In the genomic region with DNA sequence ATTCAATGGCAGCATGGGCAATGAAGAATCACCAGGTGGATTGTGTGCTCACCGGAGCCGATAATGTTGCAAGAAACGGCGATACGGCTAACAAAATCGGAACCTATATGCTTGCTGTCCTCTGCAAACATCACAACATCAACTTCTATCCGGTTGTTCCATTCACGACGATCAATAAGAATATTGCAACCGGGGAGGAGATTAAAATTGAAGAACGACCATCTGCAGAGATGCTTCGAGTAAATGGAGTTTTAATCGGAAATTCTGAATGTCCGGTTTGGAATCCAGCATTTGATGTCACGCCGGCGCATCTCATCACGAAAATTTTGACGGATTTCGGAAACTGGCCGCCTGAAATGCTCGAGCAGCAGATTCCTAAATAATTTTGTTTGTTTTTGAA, we compare ENCODE assay signal across 1 worm cellular context.
A peak's percentile ranks its signal among the peaks of the same experiment; 100 is the strongest.
TF ChIP-seq lines count a peak whose summit lies in the region.

No protein-coding gene starts in this region.

TF ChIP-seq in whole organism, L4 larva, 104 proteins besides CTCF, POLR2A, EP300 and RAD21 (continued from another document):
- TF ChIP-seq ceh-20 (GFP tag; IDR thresholded peaks at IDR 0.05; lab: Robert Waterston, UW): no peak
- peak; percentile 32 for TF ChIP-seq F49E8.2 (tag; optimal IDR thresholded peaks at IDR 0.05; lab: Kevin White, UChicago; ENCODE audit: borderline replicate concordance)
- no peak for TF ChIP-seq mes-2 (tag; optimal IDR thresholded peaks at IDR 0.05; lab: Kevin White, UChicago; ENCODE audit: poor library complexity, severe bottlenecking)
- no peak for TF ChIP-seq php-3 (GFP tag; IDR thresholded peaks at IDR 0.05; lab: Robert Waterston, UW)
- no peak for TF ChIP-seq ces-1 (GFP tag; optimal IDR thresholded peaks at IDR 0.05; lab: Kevin White, UChicago)
- TF ChIP-seq ceh-82 (tag; optimal IDR thresholded peaks at IDR 0.05; lab: Kevin White, UChicago): no peak
- peak; percentile 48 for TF ChIP-seq nhr-6 (tag; optimal IDR thresholded peaks at IDR 0.05; lab: Kevin White, UChicago)
- TF ChIP-seq aha-1 (tag; lab: Kevin White, UChicago): peak; percentile 18
- TF ChIP-seq zag-1 (tag; optimal IDR thresholded peaks at IDR 0.05; lab: Kevin White, UChicago): no peak
- TF ChIP-seq daf-19 (GFP tag; conservative IDR thresholded peaks at IDR 0.05; lab: Robert Waterston, UW): no peak
- no peak for TF ChIP-seq tag-97 (GFP tag; IDR thresholded peaks at IDR 0.05; lab: Robert Waterston, UW)
- no peak for TF ChIP-seq saeg-2 (GFP tag; IDR thresholded peaks at IDR 0.05; lab: Robert Waterston, UW)
- no peak for TF ChIP-seq nhr-237 (tag; optimal IDR thresholded peaks at IDR 0.05; lab: Kevin White, UChicago)
- TF ChIP-seq ztf-7 (tag; optimal IDR thresholded peaks at IDR 0.05; lab: Kevin White, UChicago): no peak
- no peak for TF ChIP-seq lin-15B (tag; optimal IDR thresholded peaks at IDR 0.05; lab: Kevin White, UChicago)
- no peak for TF ChIP-seq rbr-2 (tag; optimal IDR thresholded peaks at IDR 0.05; lab: Kevin White, UChicago)
- TF ChIP-seq mxl-2 (GFP tag; conservative IDR thresholded peaks at IDR 0.05; lab: Robert Waterston, UW): no peak
- peak; percentile 10 for TF ChIP-seq dve-1 (tag; optimal IDR thresholded peaks at IDR 0.05; lab: Kevin White, UChicago; ENCODE audit: insufficient read depth)
- no peak for TF ChIP-seq nhr-11 (tag; optimal IDR thresholded peaks at IDR 0.05; lab: Kevin White, UChicago)
- no peak for TF ChIP-seq mep-1 (tag; optimal IDR thresholded peaks at IDR 0.05; lab: Kevin White, UChicago)
- TF ChIP-seq vab-7 (GFP tag; IDR thresholded peaks at IDR 0.05; lab: Robert Waterston, UW): no peak
- no peak for TF ChIP-seq sdz-12 (GFP tag; optimal IDR thresholded peaks at IDR 0.05; lab: Kevin White, UChicago)
